Worm (Caenorhabditis elegans) whole organism, L4 larva: Measurements from ENCODE around the gene srlf-22.
"Not testable (repeated sequence)": the region's sequence is repeated elsewhere in the genome, so short reads cannot be mapped to it uniquely, and the experiment has no call there.

Source experiments
- D1046.2 ChIP-seq: fragments of 200-800 bp; sonication (Bioruptor generic); IDR thresholded peaks from 2 replicates; pipeline ENCODE4 v1.3.6; 2022; ENCODE audit warnings: missing genetic modification characterization, missing compliant biosample characterization
- F26F4.8 ChIP-seq: fragments of 200-800 bp; sonication (Bioruptor generic); conservative IDR thresholded peaks from 2 replicates; pipeline ENCODE4 v1.3.6; 2022; ENCODE audit warnings: missing genetic modification characterization, missing compliant biosample characterization
- F37D6.2 ChIP-seq: sonication (generic microtip); optimal IDR thresholded peaks from 2 replicates; lab custom pipeline; 2016; ENCODE audit warnings: mild to moderate bottlenecking, missing genetic modification characterization, missing compliant biosample characterization
- F49E8.2 ChIP-seq: sonication (generic microtip); optimal IDR thresholded peaks from 2 replicates; lab custom pipeline; 2016; ENCODE audit warnings: missing compliant biosample characterization, mild to moderate bottlenecking, missing genetic modification characterization, borderline replicate concordance
- R02D3.7 ChIP-seq: fragments of 150-350 bp; sonication (generic microtip); optimal IDR thresholded peaks from 3 replicates; lab custom pipeline; 2014; ENCODE audit warnings: missing biosample characterization, missing genetic modification characterization
- T26A8.4 ChIP-seq: fragments of 200-800 bp; sonication (Bioruptor generic); IDR thresholded peaks from 2 replicates; pipeline ENCODE4 v1.3.6; 2022; ENCODE audit warnings: missing genetic modification characterization, missing compliant biosample characterization
- Y48G9A.11 ChIP-seq: fragments of 200-800 bp; sonication (Bioruptor generic); IDR thresholded peaks from 2 replicates; pipeline ENCODE4 v1.3.6; 2022; ENCODE audit warnings: missing genetic modification reagents, missing genetic modification characterization, missing compliant biosample characterization
- Y5F2A.4 ChIP-seq: fragments of 200-800 bp; sonication (Bioruptor generic); optimal IDR thresholded peaks from 2 replicates; lab custom pipeline; 2018; ENCODE audit warnings: mild to moderate bottlenecking, missing genetic modification characterization, missing compliant biosample characterization
- aha-1 ChIP-seq: fragments of 150-350 bp; peaks from one replicate; lab custom pipeline; 2014; ENCODE audit warnings: missing biosample characterization, missing genetic modification characterization
- arid-1 ChIP-seq: fragments of 200-800 bp; sonication (Bioruptor generic); conservative IDR thresholded peaks from 2 replicates; pipeline ENCODE4 v1.3.6; 2022; ENCODE audit warnings: missing genetic modification reagents, missing genetic modification characterization, missing compliant biosample characterization
- ceh-20 ChIP-seq: fragments of 200-800 bp; sonication (Bioruptor generic); IDR thresholded peaks from 2 replicates; pipeline ENCODE4 v1.3.6; 2022; ENCODE audit warnings: missing genetic modification reagents, missing genetic modification characterization, missing compliant biosample characterization
- ceh-82 ChIP-seq: sonication (generic microtip); optimal IDR thresholded peaks from 2 replicates; lab custom pipeline; 2017; ENCODE audit warnings: missing biosample characterization, missing genetic modification characterization
- ces-1 ChIP-seq: fragments of 150-350 bp; sonication (generic microtip); optimal IDR thresholded peaks from 4 replicates; lab custom pipeline; 2014; ENCODE audit warnings: missing biosample characterization, missing genetic modification reagents, missing genetic modification characterization
- ctbp-1 ChIP-seq: fragments of 200-800 bp; sonication (Bioruptor generic); IDR thresholded peaks from 2 replicates; pipeline ENCODE4 v1.3.6; 2022; ENCODE audit warnings: missing genetic modification reagents, missing genetic modification characterization, missing compliant biosample characterization
- dmd-8 ChIP-seq: fragments of 200-800 bp; sonication (Bioruptor generic); IDR thresholded peaks from 2 replicates; pipeline ENCODE4 v1.3.6; 2022; ENCODE audit warnings: missing genetic modification characterization, missing compliant biosample characterization
- dmd-9 ChIP-seq: fragments of 200-800 bp; sonication (Bioruptor generic); IDR thresholded peaks from 2 replicates; pipeline ENCODE4 v1.3.6; 2022; ENCODE audit warnings: missing genetic modification reagents, missing genetic modification characterization, missing compliant biosample characterization
- dpl-1 ChIP-seq: fragments of 150-350 bp; optimal IDR thresholded peaks from 2 replicates; lab custom pipeline; 2014; ENCODE audit warnings: missing biosample characterization, missing genetic modification reagents, missing genetic modification characterization
- duxl-1 ChIP-seq: sonication (generic microtip); optimal IDR thresholded peaks from 2 replicates; lab custom pipeline; 2016; ENCODE audit warnings: mild to moderate bottlenecking, missing genetic modification characterization, moderate library complexity, missing compliant biosample characterization; ENCODE audit not compliant: poor library complexity
- dve-1 ChIP-seq: sonication (generic microtip); optimal IDR thresholded peaks from 2 replicates; lab custom pipeline; 2017; ENCODE audit warnings: antibody characterized with exemption, mild to moderate bottlenecking, missing genetic modification characterization, missing compliant biosample characterization; ENCODE audit not compliant: insufficient read depth
- egl-43 ChIP-seq: fragments of 200-800 bp; sonication (Bioruptor generic); IDR thresholded peaks from 2 replicates; pipeline ENCODE4 v1.3.6; 2022; ENCODE audit warnings: missing genetic modification reagents, missing genetic modification characterization, missing compliant biosample characterization
- gei-8 ChIP-seq: fragments of 200-800 bp; sonication (Bioruptor generic); optimal IDR thresholded peaks from 2 replicates; lab custom pipeline; 2018; ENCODE audit warnings: mild to moderate bottlenecking, missing genetic modification characterization, missing compliant biosample characterization
- madf-5 ChIP-seq, 2 experiments: fragments of 200-800 bp; sonication (Bioruptor generic); IDR thresholded peaks; 2 replicates each; pipeline ENCODE4 v1.3.6; 2022; ENCODE audit warnings: missing compliant biosample characterization in 2 of 2, missing genetic modification characterization in 2 of 2
- mdl-1 ChIP-seq, 2 experiments: fragments of 150-350 bp in 1 of 2; sonication (generic microtip) in 1 of 2; optimal IDR thresholded peaks; 2 replicates each; lab custom pipeline; 2014 to 2017; ENCODE audit warnings: missing biosample characterization in 2 of 2, missing genetic modification characterization in 2 of 2
- mes-2 ChIP-seq: sonication (generic microtip); optimal IDR thresholded peaks from 2 replicates; lab custom pipeline; 2016; ENCODE audit warnings: missing genotype, mild to moderate bottlenecking, missing genetic modification characterization, missing compliant biosample characterization; ENCODE audit not compliant: poor library complexity, severe bottlenecking
- nhr-10 ChIP-seq: fragments of 150-350 bp; optimal IDR thresholded peaks from 2 replicates; lab custom pipeline; 2014; ENCODE audit warnings: missing biosample characterization, missing genetic modification characterization
- nhr-111 ChIP-seq: fragments of 200-800 bp; sonication (Bioruptor generic); optimal IDR thresholded peaks from 2 replicates; lab custom pipeline; 2018; ENCODE audit warnings: mild to moderate bottlenecking, missing genetic modification characterization, missing compliant biosample characterization
- nhr-237 ChIP-seq: sonication (generic microtip); optimal IDR thresholded peaks from 2 replicates; lab custom pipeline; 2017; ENCODE audit warnings: missing biosample characterization, missing genetic modification characterization
- nhr-41 ChIP-seq: fragments of 200-800 bp; sonication (Bioruptor generic); IDR thresholded peaks from 2 replicates; pipeline ENCODE4 v1.3.6; 2022; ENCODE audit warnings: missing genetic modification reagents, missing genetic modification characterization, missing compliant biosample characterization
- nhr-42 ChIP-seq: fragments of 200-800 bp; sonication (Bioruptor generic); IDR thresholded peaks from 2 replicates; pipeline ENCODE4 v1.3.6; 2022; ENCODE audit warnings: missing genetic modification characterization, missing compliant biosample characterization
- nhr-6 ChIP-seq: fragments of 150-350 bp; optimal IDR thresholded peaks from 2 replicates; lab custom pipeline; 2014; ENCODE audit warnings: missing biosample characterization, missing genetic modification characterization
- nhr-77 ChIP-seq: fragments of 150-350 bp; optimal IDR thresholded peaks from 2 replicates; lab custom pipeline; 2014; ENCODE audit warnings: missing biosample characterization, missing genetic modification characterization
- pha-4 ChIP-seq, 2 experiments: fragments of 150-350 bp in 1 of 2; fragments of 200-800 bp in 1 of 2; sonication (Bioruptor generic) in 1 of 2; IDR thresholded peaks in 1 of 2; optimal IDR thresholded peaks in 1 of 2; 2 replicates each; pipeline versions ENCODE4 v1.3.6 to Lab custom; 2014 to 2022; ENCODE audit warnings: missing genetic modification characterization in 2 of 2, missing genetic modification reagents in 2 of 2, missing biosample characterization in 1 of 2, missing compliant biosample characterization in 1 of 2
- pqm-1 ChIP-seq: sonication (generic microtip); optimal IDR thresholded peaks from 2 replicates; lab custom pipeline; 2017; ENCODE audit warnings: missing biosample characterization, missing genetic modification characterization
- saeg-2 ChIP-seq: fragments of 200-800 bp; sonication (Bioruptor generic); IDR thresholded peaks from 2 replicates; pipeline ENCODE4 v1.3.6; 2022; ENCODE audit warnings: missing genetic modification reagents, missing genetic modification characterization, missing compliant biosample characterization
- set-16 ChIP-seq: fragments of 200-800 bp; sonication (Bioruptor generic); IDR thresholded peaks from 2 replicates; pipeline ENCODE4 v1.3.6; 2022; ENCODE audit warnings: missing genetic modification reagents, missing genetic modification characterization, missing compliant biosample characterization
- skn-1 ChIP-seq: fragments of 150-350 bp; optimal IDR thresholded peaks from 2 replicates; lab custom pipeline; 2014; ENCODE audit warnings: missing biosample characterization, missing genetic modification characterization
- spr-1 ChIP-seq: sonication (generic microtip); optimal IDR thresholded peaks from 2 replicates; lab custom pipeline; 2016; ENCODE audit warnings: mild to moderate bottlenecking, missing genetic modification characterization, missing compliant biosample characterization
- unc-130 ChIP-seq: sonication (generic microtip); optimal IDR thresholded peaks from 2 replicates; lab custom pipeline; 2016; ENCODE audit warnings: missing genetic modification reagents, missing genetic modification characterization, missing compliant biosample characterization
- zag-1 ChIP-seq: fragments of 150-350 bp; optimal IDR thresholded peaks from 2 replicates; lab custom pipeline; 2014; ENCODE audit warnings: missing biosample characterization, missing genetic modification characterization
- zip-2 ChIP-seq: fragments of 150-350 bp; optimal IDR thresholded peaks from 2 replicates; lab custom pipeline; 2014; ENCODE audit warnings: missing biosample characterization, missing genetic modification characterization

Gene srlf-22

DNA sequence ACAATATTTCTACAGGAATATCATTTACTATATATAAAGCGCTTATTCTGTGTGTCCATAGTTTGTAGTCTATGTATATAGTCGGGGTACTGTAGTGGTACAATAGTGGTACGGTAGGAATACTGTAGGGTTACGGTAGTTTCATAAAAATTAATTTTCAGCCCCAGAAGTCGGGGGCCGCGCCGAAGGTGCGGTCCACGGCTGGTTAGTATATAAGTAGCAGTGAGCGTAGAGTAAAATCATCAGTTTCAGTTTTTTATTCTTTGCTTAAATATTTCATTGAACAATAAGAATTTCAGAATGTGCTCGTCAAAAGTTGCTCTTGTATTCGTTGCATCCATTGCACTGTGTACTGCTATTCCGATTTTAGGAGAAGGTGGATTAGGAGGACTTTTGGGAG is at the start of gene srlf-22:
Gene srlf-22 (plus strand): TSS at position 301 of the 400 bp plus-strand sequence.
- not testable (repeated sequence) for TF ChIP-seq skn-1; dpl-1 (GFP tag; lab: Kevin White, UChicago); nhr-6 (tag; lab: Kevin White, UChicago)

DNA sequence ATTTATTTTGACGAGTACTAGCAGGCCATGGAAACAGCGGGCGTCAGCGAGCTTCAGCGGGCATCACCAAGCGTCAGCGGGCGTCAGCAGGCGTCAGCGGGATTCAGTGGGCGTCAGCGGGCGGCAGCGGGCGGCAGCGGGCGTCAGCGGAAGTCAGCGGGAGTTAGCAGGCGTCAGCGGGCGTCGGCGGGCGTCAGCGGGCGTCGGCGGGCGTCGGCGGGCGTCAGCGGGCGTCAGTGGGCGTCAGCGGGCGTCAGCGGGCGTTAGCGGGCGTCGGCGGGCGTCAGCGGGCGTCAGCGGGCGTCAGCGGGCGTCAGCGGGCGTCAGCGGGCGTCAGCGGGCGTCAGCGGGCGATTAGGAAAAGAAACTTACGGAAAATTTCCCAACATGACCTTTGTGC is 48.3 kb upstream of the srlf-22 start:
- TF ChIP-seq F49E8.2 (tag; lab: Kevin White, UChicago) = no peak
- TF ChIP-seq D1046.2 (GFP tag; lab: Robert Waterston, UW) = no peak
- peak; percentile 99 for TF ChIP-seq set-16 (GFP tag; lab: Robert Waterston, UW)
- TF ChIP-seq R02D3.7 (tag; lab: Kevin White, UChicago) = no peak
- TF ChIP-seq egl-43 (GFP tag; lab: Robert Waterston, UW) = peak; percentile 62; the same call in 1 of the 2 replicates
- no peak for TF ChIP-seq arid-1 (GFP tag; lab: Robert Waterston, UW)
- TF ChIP-seq mdl-1 (tag; optimal IDR thresholded peaks at IDR 0.05; lab: Kevin White, UChicago) = no peak
- TF ChIP-seq gei-8 (GFP tag; lab: Kevin White, UChicago) = no peak
- TF ChIP-seq pha-4 (GFP tag; IDR thresholded peaks at IDR 0.05; lab: Robert Waterston, UW) = peak; percentile 83; the same call in 1 of the 2 replicates
- TF ChIP-seq pha-4 (tag; optimal IDR thresholded peaks at IDR 0.05; lab: Kevin White, UChicago) = no peak
- TF ChIP-seq dve-1 = no peak
- TF ChIP-seq, all 104 proteins: peak for 3

ce11 chrV:843118-843517 is 47.8 kb upstream of the srlf-22 start, which contains the start of gene K09C6.8:
K09C6.8 (minus strand) TSS chrV:843218.
- TF ChIP-seq T26A8.4; F26F4.8 (GFP tag; lab: Robert Waterston, UW); nhr-111 (GFP tag; lab: Kevin White, UChicago): not testable (repeated sequence)

DNA sequence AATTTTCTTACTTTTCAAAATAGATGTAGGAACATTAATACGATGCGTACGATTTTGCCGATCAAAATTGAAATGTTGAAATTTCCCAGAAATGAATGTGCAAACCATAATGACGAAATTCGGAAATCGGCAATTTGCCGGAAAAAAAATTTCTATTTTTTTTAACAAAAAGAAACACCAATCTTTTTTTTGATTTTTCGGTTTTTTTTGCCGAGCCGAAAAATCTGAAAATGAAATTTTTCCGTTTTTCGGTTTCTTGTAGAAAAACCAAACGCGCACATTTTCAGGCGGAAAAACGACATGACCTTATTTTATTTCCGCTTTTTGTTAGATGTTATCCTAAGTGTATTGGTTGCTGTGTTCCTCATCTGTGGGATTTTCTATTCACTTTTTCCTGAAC is 43.4 kb upstream of the srlf-22 start, which contains the start of gene srbc-13:
Gene srbc-13 (plus strand): TSS at position 301 of the 400 bp plus-strand sequence.
- TF ChIP-seq Y5F2A.4 (GFP tag; lab: Kevin White, UChicago) = no peak
- TF ChIP-seq madf-5 (GFP tag; IDR thresholded peaks at IDR 0.05; lab: Robert Waterston, UW) = no peak
- TF ChIP-seq ceh-20 (GFP tag; lab: Robert Waterston, UW) = no peak
- no peak for TF ChIP-seq nhr-42
- no peak for TF ChIP-seq nhr-237 (tag; lab: Kevin White, UChicago)
- no peak for TF ChIP-seq nhr-41 (GFP tag; lab: Robert Waterston, UW)
- TF ChIP-seq dve-1 = no peak
- no peak for TF ChIP-seq dmd-8 (GFP tag; lab: Robert Waterston, UW)
- no peak for TF ChIP-seq unc-130 (GFP tag; lab: Kevin White, UChicago)
- TF ChIP-seq nhr-77 (tag; lab: Kevin White, UChicago) = no peak
- TF ChIP-seq nhr-10 (tag; lab: Kevin White, UChicago) = no peak
- no peak for TF ChIP-seq mes-2 (tag; lab: Kevin White, UChicago)
- no peak for TF ChIP-seq mdl-1 (tag; optimal IDR thresholded peaks at IDR 0.05; lab: Kevin White, UChicago)

DNA sequence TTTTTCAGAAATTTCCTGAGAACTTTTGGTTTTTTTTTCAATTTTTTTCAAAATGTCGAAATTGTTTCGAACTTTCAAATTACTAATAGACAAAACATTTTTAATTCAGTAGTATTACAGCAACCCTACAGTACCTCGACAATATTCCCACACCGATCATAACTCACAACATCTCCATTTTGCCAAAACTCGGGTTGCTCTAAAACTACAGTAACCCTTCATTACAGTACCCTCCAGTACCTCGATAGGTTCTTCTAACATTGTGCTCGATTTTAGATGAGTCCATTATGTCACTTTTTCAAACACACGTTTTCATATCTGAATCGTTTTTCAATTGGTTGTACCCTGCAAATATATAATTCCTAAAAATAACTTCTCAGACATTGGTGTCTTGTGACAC is 41.9 kb upstream of the srlf-22 start:
- TF ChIP-seq spr-1 (tag; lab: Kevin White, UChicago) (no peak), ctbp-1 (GFP tag; lab: Robert Waterston, UW) (no peak), ceh-82 (no peak), dpl-1 (GFP tag; lab: Kevin White, UChicago) (no peak), Y48G9A.11 (no peak), mdl-1 (tag; optimal IDR thresholded peaks at IDR 0.05; lab: Kevin White, UChicago) (no peak), zag-1 (tag; lab: Kevin White, UChicago) (no peak), T26A8.4 (no peak), ces-1 (no peak), aha-1 (tag; lab: Kevin White, UChicago) (no peak), saeg-2 (GFP tag; lab: Robert Waterston, UW) (no peak), pqm-1 (no peak), dmd-9 (GFP tag; lab: Robert Waterston, UW) (no peak), duxl-1 (no peak), F37D6.2 (tag; lab: Kevin White, UChicago) (no peak), zip-2 (tag; lab: Kevin White, UChicago) (no peak)
